Worm (Caenorhabditis elegans): Measurements from ENCODE around the gene C50E3.15.

C50E3.15 gene

ce11 chrV:7603404-7603803 is 14.8 kb upstream of the C50E3.15 start, which contains the start of gene C50E3.11:
TSS of gene C50E3.11 (minus strand) at chrV:7603486.
- TF ChIP-seq ceh-2 (tag; optimal IDR thresholded peaks at IDR 0.05) (no peak), unc-42 (tag; optimal IDR thresholded peaks at IDR 0.05) (no peak), ztf-16 (tag; optimal IDR thresholded peaks at IDR 0.05) (no peak), ceh-9 (tag; optimal IDR thresholded peaks at IDR 0.05) (no peak), pag-3 (tag; optimal IDR thresholded peaks at IDR 0.05; ENCODE audit: borderline replicate concordance) (no peak), mec-3 (tag; optimal IDR thresholded peaks at IDR 0.05; ENCODE audit: borderline replicate concordance) (no peak), ceh-48 (tag; optimal IDR thresholded peaks at IDR 0.05) (no peak), sox-4 (tag; optimal IDR thresholded peaks at IDR 0.05) (no peak), ceh-30 (tag; optimal IDR thresholded peaks at IDR 0.05) (no peak), zip-5 (tag; optimal IDR thresholded peaks at IDR 0.05) (no peak)

- TF ChIP-seq rnt-1 (tag; optimal IDR thresholded peaks at IDR 0.05) (no peak), lin-11 (tag; optimal IDR thresholded peaks at IDR 0.05) (no peak), ceh-45 (GFP tag; IDR thresholded peaks at IDR 0.05) (no peak), ceh-24 (tag; optimal IDR thresholded peaks at IDR 0.05) (no peak), hlh-15 (tag; optimal IDR thresholded peaks at IDR 0.05) (no peak), mec-3 (tag; optimal IDR thresholded peaks at IDR 0.05; ENCODE audit: borderline replicate concordance) (no peak), T23F11.4 (GFP tag; optimal IDR thresholded peaks at IDR 0.05) (no peak), nfya-1 (tag; optimal IDR thresholded peaks at IDR 0.05) (no peak), ceh-14 (tag; optimal IDR thresholded peaks at IDR 0.05) (no peak), ets-4 (tag; optimal IDR thresholded peaks at IDR 0.05) (no peak), sox-2 (GFP tag; IDR thresholded peaks at IDR 0.05) (no peak), madf-2 (tag; optimal IDR thresholded peaks at IDR 0.05) (no peak), ceh-19 (GFP tag; optimal IDR thresholded peaks at IDR 0.05) (no peak), tbx-2 (tag; optimal IDR thresholded peaks at IDR 0.05) (no peak), ceh-31 (tag; optimal IDR thresholded peaks at IDR 0.05) (no peak), pax-1 (tag; optimal IDR thresholded peaks at IDR 0.05) (no peak), dve-1 (tag; optimal IDR thresholded peaks at IDR 0.05) (no peak), ttx-3 (tag; optimal IDR thresholded peaks at IDR 0.05) (no peak), sdc-2 (tag; optimal IDR thresholded peaks at IDR 0.05) (no peak)
Measured at ce11 chrV:7604858-7605257, 13.4 kb upstream of the C50E3.15 start, which contains the start of gene clec-213. TSS of gene clec-213 (plus strand) at chrV:7605158.

- TF ChIP-seq Y22D7AL.16 (tag; optimal IDR thresholded peaks at IDR 0.05): no peak
- TF ChIP-seq ceh-30 (tag; optimal IDR thresholded peaks at IDR 0.05): no peak
- no peak for TF ChIP-seq dve-1 (tag; optimal IDR thresholded peaks at IDR 0.05)
- TF ChIP-seq ceh-45 (GFP tag; IDR thresholded peaks at IDR 0.05): no peak
- TF ChIP-seq ceh-18 (tag; optimal IDR thresholded peaks at IDR 0.05): no peak
- no peak for TF ChIP-seq zip-5 (tag; optimal IDR thresholded peaks at IDR 0.05)
- no peak for TF ChIP-seq unc-42 (tag; optimal IDR thresholded peaks at IDR 0.05)
- TF ChIP-seq eyg-1 (tag; optimal IDR thresholded peaks at IDR 0.05): no peak
- TF ChIP-seq hlh-15 (tag; optimal IDR thresholded peaks at IDR 0.05): no peak
- TF ChIP-seq ceh-24 (tag; optimal IDR thresholded peaks at IDR 0.05): no peak
- TF ChIP-seq C08G9.2 (tag; optimal IDR thresholded peaks at IDR 0.05): no peak
- no peak for TF ChIP-seq elt-2 (tag; optimal IDR thresholded peaks at IDR 0.05)
Measured at ce11 chrV:7609698-7610420, 8.4 kb upstream of the C50E3.15 start, which contains the start of the genes folt-3 and clec-214. TSS of gene folt-3 (minus strand) at chrV:7609748. TSS of gene clec-214 (plus strand) at chrV:7610370.

ce11 chrV:7612044-7612443 is 6.2 kb upstream of the C50E3.15 start, which contains the start of gene clec-215:
TSS of gene clec-215 (plus strand) at chrV:7612344.
- TF ChIP-seq tbx-7 (tag; optimal IDR thresholded peaks at IDR 0.05) (no peak), ceh-22 (tag; optimal IDR thresholded peaks at IDR 0.05) (no peak), ttx-3 (tag; optimal IDR thresholded peaks at IDR 0.05) (no peak), ceh-19 (GFP tag; optimal IDR thresholded peaks at IDR 0.05) (no peak), ahr-1 (tag; optimal IDR thresholded peaks at IDR 0.05) (no peak), npax-4 (tag; optimal IDR thresholded peaks at IDR 0.05) (no peak)
